Fruit fly (Drosophila melanogaster) whole organism, embryonic: ENCODE results near the gene CG4004.

ENCODE experiments used
- Antp ChIP-seq: fragments of 200-800 bp; sonication (Bioruptor generic); optimal IDR thresholded peaks from 3 replicates; lab custom pipeline; 2016; ENCODE audit warnings: missing biosample characterization, missing genetic modification characterization
- Atf-2 ChIP-seq: fragments of 200-800 bp; sonication (Bioruptor generic); optimal IDR thresholded peaks from 2 replicates; lab custom pipeline; 2016; ENCODE audit warnings: missing biosample characterization, missing genetic modification characterization
- B-H1 ChIP-seq: fragments of 200-800 bp; sonication (Bioruptor generic); IDR thresholded peaks from 3 replicates; pipeline ENCODE4 v1.3.6; 2022; ENCODE audit warnings: missing biosample characterization, missing genetic modification characterization
- Bteb2 ChIP-seq: fragments of 200-800 bp; sonication (Bioruptor generic); optimal IDR thresholded peaks from 2 replicates; lab custom pipeline; 2016; ENCODE audit warnings: missing biosample characterization, missing genetic modification characterization
- CG10565 ChIP-seq: fragments of 200-800 bp; sonication (Bioruptor generic); optimal IDR thresholded peaks from 3 replicates; lab custom pipeline; 2016; ENCODE audit warnings: missing biosample characterization, mild to moderate bottlenecking, missing genetic modification characterization
- CG11696 ChIP-seq: fragments of 200-800 bp; sonication (Bioruptor generic); IDR thresholded peaks from 2 replicates; pipeline ENCODE4 v1.3.6; 2022; ENCODE audit warnings: missing biosample characterization, missing genetic modification characterization
- CG11723 ChIP-seq: fragments of 200-800 bp; sonication (Bioruptor generic); optimal IDR thresholded peaks from 2 replicates; lab custom pipeline; 2017; ENCODE audit warnings: missing biosample characterization, mild to moderate bottlenecking, missing genetic modification characterization
- CG13424 ChIP-seq: fragments of 200-800 bp; sonication (Bioruptor generic); optimal IDR thresholded peaks from 2 replicates; lab custom pipeline; 2019; ENCODE audit warnings: missing biosample characterization, mild to moderate bottlenecking, missing genetic modification characterization, moderate library complexity
- CG15011 ChIP-seq: fragments of 200-800 bp; sonication (Bioruptor generic); optimal IDR thresholded peaks from 3 replicates; lab custom pipeline; 2018; ENCODE audit warnings: missing biosample characterization, mild to moderate bottlenecking, missing genetic modification characterization
- CG15696 ChIP-seq: fragments of 200-800 bp; sonication (Bioruptor generic); optimal IDR thresholded peaks from 2 replicates; lab custom pipeline; 2019; ENCODE audit warnings: missing biosample characterization, mild to moderate bottlenecking, missing genetic modification characterization, moderate library complexity
- CG17186 ChIP-seq: fragments of 200-800 bp; sonication (Bioruptor generic); optimal IDR thresholded peaks from 3 replicates; lab custom pipeline; 2017; ENCODE audit warnings: missing biosample characterization, missing genetic modification reagents, missing genetic modification characterization
- CG31365 ChIP-seq: fragments of 200-800 bp; sonication (Bioruptor generic); optimal IDR thresholded peaks from 2 replicates; lab custom pipeline; 2018; ENCODE audit warnings: missing biosample characterization, mild to moderate bottlenecking, missing genetic modification characterization
- CG34376 ChIP-seq: fragments of 200-800 bp; sonication (Bioruptor generic); optimal IDR thresholded peaks from 2 replicates; lab custom pipeline; 2018; ENCODE audit warnings: missing biosample characterization, mild to moderate bottlenecking, missing genetic modification characterization
- CG42726 ChIP-seq: fragments of 200-800 bp; sonication (Bioruptor generic); IDR thresholded peaks from 2 replicates; pipeline ENCODE4 v1.3.6; 2022; ENCODE audit warnings: missing biosample characterization, missing genetic modification characterization; ENCODE audit not compliant: partially characterized antibody
- CG5953 ChIP-seq: fragments of 200-800 bp; sonication (Bioruptor generic); IDR thresholded peaks from 2 replicates; pipeline ENCODE4 v1.3.6; 2022; ENCODE audit warnings: missing biosample characterization, missing genetic modification characterization
- CG7963 ChIP-seq: fragments of 200-800 bp; sonication (Bioruptor generic); IDR thresholded peaks from 3 replicates; pipeline ENCODE4 v1.3.6; 2022; ENCODE audit warnings: missing biosample characterization, missing genetic modification characterization; ENCODE audit not compliant: partially characterized antibody
- CG7987 ChIP-seq: fragments of 200-800 bp; sonication (Bioruptor generic); optimal IDR thresholded peaks from 2 replicates; lab custom pipeline; 2018; ENCODE audit warnings: missing biosample characterization, mild to moderate bottlenecking, missing genetic modification characterization, moderate library complexity
- Deaf1 ChIP-seq: fragments of 200-800 bp; optimal IDR thresholded peaks from 3 replicates; lab custom pipeline; 2019; ENCODE audit warnings: missing biosample characterization, mild to moderate bottlenecking, missing genetic modification characterization, moderate library complexity
- Dref ChIP-seq: fragments of 200-800 bp; sonication (Bioruptor generic); IDR thresholded peaks from 2 replicates; pipeline ENCODE4 v1.3.6; 2022; ENCODE audit warnings: missing biosample characterization, missing genetic modification characterization
- E2f1 ChIP-seq: fragments of 200-800 bp; sonication (Bioruptor generic); IDR thresholded peaks from 2 replicates; pipeline ENCODE4 v1.3.6; 2022; ENCODE audit warnings: missing biosample characterization, missing genetic modification characterization
- HLHmδ ChIP-seq: fragments of 200-800 bp; sonication (Bioruptor generic); optimal IDR thresholded peaks from 2 replicates; lab custom pipeline; 2018; ENCODE audit warnings: missing biosample characterization, mild to moderate bottlenecking, missing genetic modification characterization, moderate library complexity
- Lpt ChIP-seq: fragments of >200 bp; optimal IDR thresholded peaks from 2 replicates; lab custom pipeline; 2018; ENCODE audit warnings: missing biosample characterization, missing genetic modification characterization
- Nf-YB ChIP-seq: fragments of 200-800 bp; sonication (Bioruptor generic); optimal IDR thresholded peaks from 3 replicates; lab custom pipeline; 2019; ENCODE audit warnings: missing biosample characterization, mild to moderate bottlenecking, missing genetic modification characterization, moderate library complexity
- Spps ChIP-seq: fragments of 200-800 bp; sonication (Bioruptor generic); optimal IDR thresholded peaks from 2 replicates; lab custom pipeline; 2018; ENCODE audit warnings: missing biosample characterization, mild to moderate bottlenecking, missing genetic modification characterization
- Ssrp ChIP-seq: fragments of 200-800 bp; sonication (Bioruptor generic); optimal IDR thresholded peaks from 2 replicates; lab custom pipeline; 2018; ENCODE audit warnings: missing biosample characterization, mild to moderate bottlenecking, missing genetic modification characterization, moderate library complexity
- Trl ChIP-seq, 3 experiments: fragments of >200 bp in 2 of 3; fragments of 200-800 bp in 1 of 3; sonication (Bioruptor generic) in 1 of 3; optimal IDR thresholded peaks; 2 replicates in 1 of 3; 3 replicates in 2 of 3; lab custom pipeline; 2016 to 2017; ENCODE audit warnings: missing biosample characterization in 1 of 3, missing genetic modification characterization in 1 of 3
- Usf ChIP-seq: fragments of 200-800 bp; sonication (Bioruptor generic); optimal IDR thresholded peaks from 2 replicates; lab custom pipeline; 2017; ENCODE audit warnings: missing genotype, missing biosample characterization, missing genetic modification characterization
- amos ChIP-seq: fragments of 200-800 bp; sonication (Bioruptor generic); IDR thresholded peaks from 2 replicates; pipeline ENCODE4 v1.3.6; 2022; ENCODE audit warnings: missing biosample characterization, missing genetic modification characterization; ENCODE audit not compliant: partially characterized antibody
- bigmax ChIP-seq: fragments of 200-800 bp; sonication (Bioruptor generic); optimal IDR thresholded peaks from 2 replicates; lab custom pipeline; 2018; ENCODE audit warnings: missing biosample characterization, mild to moderate bottlenecking, missing genetic modification characterization
- br ChIP-seq: fragments of >200 bp; optimal IDR thresholded peaks from 2 replicates; lab custom pipeline; 2017
- chn ChIP-seq: fragments of 200-800 bp; sonication (Bioruptor generic); optimal IDR thresholded peaks from 2 replicates; lab custom pipeline; 2016; ENCODE audit warnings: missing biosample characterization, missing genetic modification characterization
- crol ChIP-seq: fragments of 200-800 bp; sonication (Bioruptor generic); IDR thresholded peaks from 2 replicates; pipeline ENCODE4 v1.3.6; 2022; ENCODE audit warnings: missing biosample characterization, missing genetic modification characterization
- emc ChIP-seq: fragments of 200-800 bp; sonication (Bioruptor generic); optimal IDR thresholded peaks from 2 replicates; lab custom pipeline; 2016; ENCODE audit warnings: missing biosample characterization, missing genetic modification characterization
- en ChIP-seq: fragments of 200-800 bp; sonication (Bioruptor generic); optimal IDR thresholded peaks from 2 replicates; lab custom pipeline; 2016; ENCODE audit warnings: missing biosample characterization, missing genetic modification characterization
- ewg ChIP-seq: fragments of 200-800 bp; sonication (Bioruptor generic); optimal IDR thresholded peaks from 3 replicates; lab custom pipeline; 2017; ENCODE audit warnings: mild to moderate bottlenecking, missing biosample characterization, missing genetic modification reagents, missing genetic modification characterization
- fd64A ChIP-seq: fragments of 200-800 bp; sonication (Bioruptor generic); optimal IDR thresholded peaks from 3 replicates; lab custom pipeline; 2018; ENCODE audit warnings: missing biosample characterization, mild to moderate bottlenecking, missing genetic modification characterization
- ftz-f1 ChIP-seq: fragments of 200-800 bp; sonication (Bioruptor generic); optimal IDR thresholded peaks from 2 replicates; lab custom pipeline; 2016; ENCODE audit warnings: missing biosample characterization, missing genetic modification characterization
- grau ChIP-seq: fragments of 200-800 bp; optimal IDR thresholded peaks from 3 replicates; lab custom pipeline; 2019; ENCODE audit warnings: missing biosample characterization, mild to moderate bottlenecking, missing genetic modification characterization, moderate library complexity
- jing ChIP-seq: fragments of 200-800 bp; sonication (Bioruptor generic); optimal IDR thresholded peaks from 2 replicates; lab custom pipeline; 2018; ENCODE audit warnings: missing biosample characterization, mild to moderate bottlenecking, missing genetic modification characterization
- klu ChIP-seq: fragments of 200-800 bp; sonication (Bioruptor generic); IDR thresholded peaks from 2 replicates; pipeline ENCODE4 v1.3.6; 2022; ENCODE audit warnings: missing biosample characterization, missing genetic modification characterization
- lbe ChIP-seq: fragments of 200-800 bp; sonication (Bioruptor generic); optimal IDR thresholded peaks from 2 replicates; lab custom pipeline; 2016; ENCODE audit warnings: missing biosample characterization, mild to moderate bottlenecking, missing genetic modification characterization
- lola ChIP-seq, 3 experiments: fragments of >200 bp in 2 of 3; fragments of 200-800 bp in 1 of 3; sonication (Bioruptor generic) in 1 of 3; optimal IDR thresholded peaks; 2 replicates each; lab custom pipeline; 2017 to 2019; ENCODE audit warnings: missing biosample characterization in 3 of 3, missing genetic modification characterization in 3 of 3, mild to moderate bottlenecking in 1 of 3, moderate library complexity in 1 of 3
- nau ChIP-seq: fragments of 200-800 bp; sonication (Bioruptor generic); optimal IDR thresholded peaks from 3 replicates; lab custom pipeline; 2017; ENCODE audit warnings: missing biosample characterization, mild to moderate bottlenecking, missing genetic modification characterization, missing genetic modification reagents
- odd ChIP-seq: fragments of 200-800 bp; sonication (Bioruptor generic); optimal IDR thresholded peaks from 2 replicates; lab custom pipeline; 2017; ENCODE audit warnings: missing biosample characterization, mild to moderate bottlenecking, missing genetic modification characterization
- prd ChIP-seq, 3 experiments: fragments of >200 bp in 2 of 3; fragments of 200-800 bp in 1 of 3; sonication (Bioruptor generic) in 1 of 3; optimal IDR thresholded peaks in 2 of 3; IDR thresholded peaks in 1 of 3; 2 replicates in 2 of 3; 3 replicates in 1 of 3; pipeline versions ENCODE4 v1.3.6 to Lab custom; 2017 to 2022; ENCODE audit warnings: missing biosample characterization in 1 of 3, missing genetic modification characterization in 1 of 3
- sna ChIP-seq: fragments of 200-800 bp; sonication (Bioruptor generic); IDR thresholded peaks from 2 replicates; pipeline ENCODE4 v1.3.6; 2022; ENCODE audit warnings: missing biosample characterization, missing genetic modification characterization; ENCODE audit not compliant: partially characterized antibody
- tgo ChIP-seq: fragments of 200-800 bp; sonication (Bioruptor generic); IDR thresholded peaks from 3 replicates; pipeline ENCODE4 v1.3.6; 2022; ENCODE audit warnings: missing biosample characterization, missing genetic modification characterization
- toy ChIP-seq: fragments of 200-800 bp; sonication (Bioruptor generic); IDR thresholded peaks from 2 replicates; pipeline ENCODE4 v1.3.6; 2022; ENCODE audit warnings: missing biosample characterization, missing genetic modification characterization
- wdn ChIP-seq: fragments of 200-800 bp; sonication (Bioruptor generic); IDR thresholded peaks from 2 replicates; pipeline ENCODE4 v1.3.6; 2022; ENCODE audit warnings: missing biosample characterization, missing genetic modification characterization

The CG4004 gene

dm6 chrX:12755017-12755563 lies 11.1 kb downstream of the CG4004 start (continued):
- TF ChIP-seq Atf-2 (GFP tag; lab: Kevin White, UChicago) (no peak), CG5953 (GFP tag; lab: Robert Waterston, UW) (peak; percentile 55; the same call in 1 of the 2 replicates), CG42726 (GFP tag; lab: Robert Waterston, UW) (no peak), Lpt (no peak), fd64A (GFP tag; lab: Kevin White, UChicago) (no peak), sna (GFP tag; lab: Robert Waterston, UW) (no peak), lola (GFP tag; optimal IDR thresholded peaks at IDR 0.05; lab: Kevin White, UChicago) (peak in 1 of 3 experiments; percentile 14), ftz-f1 (no peak), en (GFP tag; lab: Kevin White, UChicago) (no peak), E2f1 (GFP tag; lab: Robert Waterston, UW) (peak; percentile 61), CG17186 (GFP tag; lab: Kevin White, UChicago) (no peak), klu (peak; percentile 83), CG34376 (GFP tag; lab: Kevin White, UChicago) (peak; percentile 5), CG31365 (no peak), Usf (GFP tag; lab: Kevin White, UChicago) (peak; percentile 74), jing (GFP tag; lab: Kevin White, UChicago) (peak; percentile 27), CG11696 (GFP tag; lab: Robert Waterston, UW) (peak; percentile 55), bigmax (GFP tag; lab: Kevin White, UChicago) (no peak), CG11723 (GFP tag; lab: Kevin White, UChicago) (peak; percentile 39), wdn (GFP tag; lab: Robert Waterston, UW) (peak; percentile 75), lbe (GFP tag; lab: Kevin White, UChicago) (peak; percentile 85), Deaf1 (tag; lab: Kevin White, UChicago) (peak; percentile 38), Dref (no peak), crol (GFP tag; lab: Robert Waterston, UW) (peak; percentile 93), grau (peak; percentile 98), Nf-YB (GFP tag; lab: Kevin White, UChicago) (peak; percentile 38), CG7963 (no peak), Spps (tag; lab: Kevin White, UChicago) (no peak), Trl (optimal IDR thresholded peaks at IDR 0.05; lab: Kevin White, UChicago) (no peak), Trl (GFP tag; optimal IDR thresholded peaks at IDR 0.05; lab: Kevin White, UChicago) (peak; percentile 32), CG7987 (GFP tag; lab: Kevin White, UChicago) (peak; percentile 18), B-H1 (GFP tag; lab: Robert Waterston, UW) (peak; percentile 45; the same call in 2 of the 3 replicates), ewg (GFP tag; lab: Kevin White, UChicago) (peak; percentile 12), CG13424 (tag; lab: Kevin White, UChicago) (peak; percentile 74), CG15696 (peak; percentile 43), toy (no peak), Ssrp (tag; lab: Kevin White, UChicago) (peak; percentile 36), HLHmδ (GFP tag; lab: Kevin White, UChicago) (no peak), amos (GFP tag; lab: Robert Waterston, UW) (no peak), CG10565 (GFP tag; lab: Kevin White, UChicago) (no peak), chn (GFP tag; lab: Kevin White, UChicago) (peak; percentile 40), tgo (GFP tag; lab: Robert Waterston, UW) (peak; percentile 81), br (lab: Kevin White, UChicago) (no peak), nau (GFP tag; lab: Kevin White, UChicago) (no peak), odd (GFP tag; lab: Kevin White, UChicago) (peak; percentile 39), CG15011 (peak; percentile 53), prd (optimal IDR thresholded peaks at IDR 0.05; lab: Kevin White, UChicago) (no peak), prd (GFP tag; IDR thresholded peaks at IDR 0.05; lab: Robert Waterston, UW) (peak; percentile 81; the same call in 2 of the 3 replicates), emc (GFP tag; lab: Kevin White, UChicago) (no peak), Bteb2 (GFP tag; lab: Kevin White, UChicago) (peak; percentile 59), Antp (GFP tag; lab: Kevin White, UChicago) (peak; percentile 39)
